Worm (Caenorhabditis elegans): ENCODE measurements around the gene asp-19.

- TF ChIP-seq W03F9.2 (tag; optimal IDR thresholded peaks at IDR 0.05) (no peak), him-1 (tag; optimal IDR thresholded peaks at IDR 0.05) (no peak)
Observed at ce11 chrV:18742108-18742507, 12.9 kb upstream of the asp-19 start, which contains the start of gene clec-250.

Measured in whole organism, L4/young adult.